Fruit fly (Drosophila melanogaster): ENCODE results near the gene CG34429.

The CG34429 gene

dm6 chr3L:13108354-13108882 lies 45.6 kb downstream of the CG34429 start:
- no peak for TF ChIP-seq kay (GFP tag; ENCODE audit: borderline replicate concordance)
- no peak for TF ChIP-seq CG33017 (tag; optimal IDR thresholded peaks at IDR 0.05)
- no peak for TF ChIP-seq CG14711 (tag; optimal IDR thresholded peaks at IDR 0.05)
- TF ChIP-seq Crg-1 (GFP tag; optimal IDR thresholded peaks at IDR 0.05) = no peak
- no peak for TF ChIP-seq bab1 (GFP tag; optimal IDR thresholded peaks at IDR 0.05)
- TF ChIP-seq Hr96 (GFP tag; optimal IDR thresholded peaks at IDR 0.05) = no peak
- TF ChIP-seq CG11617 (GFP tag; optimal IDR thresholded peaks at IDR 0.05) = no peak
- no peak for TF ChIP-seq Mnt (GFP tag; optimal IDR thresholded peaks at IDR 0.05)
- no peak for TF ChIP-seq CG1620 (GFP tag; optimal IDR thresholded peaks at IDR 0.05)
- TF ChIP-seq tj (GFP tag; optimal IDR thresholded peaks at IDR 0.05) = no peak
- no peak for TF ChIP-seq toe (GFP tag; optimal IDR thresholded peaks at IDR 0.05)
- TF ChIP-seq CG5204 (GFP tag; optimal IDR thresholded peaks at IDR 0.05) = no peak
- TF ChIP-seq pad (GFP tag; optimal IDR thresholded peaks at IDR 0.05) = no peak
- TF ChIP-seq cic (GFP tag; optimal IDR thresholded peaks at IDR 0.05) = no peak

- TF ChIP-seq CG33017 (tag; optimal IDR thresholded peaks at IDR 0.05) = no peak
- no peak for TF ChIP-seq kay (GFP tag; ENCODE audit: borderline replicate concordance)
- no peak for TF ChIP-seq Crg-1 (GFP tag; optimal IDR thresholded peaks at IDR 0.05)
- no peak for TF ChIP-seq cic (GFP tag; optimal IDR thresholded peaks at IDR 0.05)
These were observed 46.5 kb downstream of the CG34429 start for dm6 chr3L:13109362-13109761.

dm6 chr3L:13111422-13111821 lies 48.6 kb downstream of the CG34429 start:
- TF ChIP-seq pad (GFP tag; optimal IDR thresholded peaks at IDR 0.05) (no peak), ovo (GFP tag; optimal IDR thresholded peaks at IDR 0.05) (no peak), CG5204 (GFP tag; optimal IDR thresholded peaks at IDR 0.05) (no peak), toe (GFP tag; optimal IDR thresholded peaks at IDR 0.05) (no peak), Mnt (GFP tag; optimal IDR thresholded peaks at IDR 0.05) (no peak), Clk (GFP tag; optimal IDR thresholded peaks at IDR 0.05) (no peak), cic (GFP tag; optimal IDR thresholded peaks at IDR 0.05) (no peak), Crg-1 (GFP tag; optimal IDR thresholded peaks at IDR 0.05) (no peak), kay (GFP tag; ENCODE audit: borderline replicate concordance) (no peak), CG33017 (tag; optimal IDR thresholded peaks at IDR 0.05) (no peak), bab1 (GFP tag; optimal IDR thresholded peaks at IDR 0.05) (no peak), cnc (optimal IDR thresholded peaks at IDR 0.05) (no peak), CG1620 (GFP tag; optimal IDR thresholded peaks at IDR 0.05) (no peak)

Measured in whole organism, adult.